Fruit fly (Drosophila melanogaster): ENCODE measurements around the gene CG8300.

- TF ChIP-seq psq (optimal IDR thresholded peaks at IDR 0.05) (no peak), insv (optimal IDR thresholded peaks at IDR 0.05) (no peak), h (optimal IDR thresholded peaks at IDR 0.05) (no peak)
Measured at dm6 chrX:7067248-7067647, 37.4 kb upstream of the CG8300 start.

Measured in Kc167 (cell line).